Worm (Caenorhabditis elegans): ENCODE data around the gene Y71H2AM.29.
"Not testable (repeated sequence)": the region's sequence is repeated elsewhere in the genome, so short reads cannot be mapped to it uniquely, and the experiment has no call there.

Gene Y71H2AM.29

ce11 chrIII:2869512-2869911, 36.9 kb downstream of the Y71H2AM.29 start:
- TF ChIP-seq ztf-23 (GFP tag; IDR thresholded peaks at IDR 0.05) (no peak), ztf-29 (GFP tag; IDR thresholded peaks at IDR 0.05) (no peak), tab-1 (GFP tag; IDR thresholded peaks at IDR 0.05) (no peak), flt-1 (GFP tag; IDR thresholded peaks at IDR 0.05) (no peak), ref-1 (GFP tag; conservative IDR thresholded peaks at IDR 0.05) (no peak), cog-1 (tag; optimal IDR thresholded peaks at IDR 0.05) (no peak), klf-2 (GFP tag; conservative IDR thresholded peaks at IDR 0.05) (no peak), T22C8.4 (GFP tag; IDR thresholded peaks at IDR 0.05) (no peak), med-1 (GFP tag; optimal IDR thresholded peaks at IDR 0.05; ENCODE audit: insufficient read depth) (no peak)

- no peak for TF ChIP-seq ztf-29 (GFP tag; IDR thresholded peaks at IDR 0.05)
Measured at ce11 chrIII:2870228-2870627, 37.6 kb downstream of the Y71H2AM.29 start.

- TF ChIP-seq T22C8.4 (GFP tag; IDR thresholded peaks at IDR 0.05) (no peak), ref-1 (GFP tag; conservative IDR thresholded peaks at IDR 0.05) (no peak), klf-2 (GFP tag; conservative IDR thresholded peaks at IDR 0.05) (no peak), cog-1 (tag; optimal IDR thresholded peaks at IDR 0.05) (no peak), med-1 (GFP tag; optimal IDR thresholded peaks at IDR 0.05; ENCODE audit: insufficient read depth) (no peak), tab-1 (GFP tag; IDR thresholded peaks at IDR 0.05) (no peak), flt-1 (GFP tag; IDR thresholded peaks at IDR 0.05) (no peak), ztf-23 (GFP tag; IDR thresholded peaks at IDR 0.05) (no peak), ztf-29 (GFP tag; IDR thresholded peaks at IDR 0.05) (no peak)
Measured at ce11 chrIII:2871817-2872216, 39.2 kb downstream of the Y71H2AM.29 start.

DNA sequence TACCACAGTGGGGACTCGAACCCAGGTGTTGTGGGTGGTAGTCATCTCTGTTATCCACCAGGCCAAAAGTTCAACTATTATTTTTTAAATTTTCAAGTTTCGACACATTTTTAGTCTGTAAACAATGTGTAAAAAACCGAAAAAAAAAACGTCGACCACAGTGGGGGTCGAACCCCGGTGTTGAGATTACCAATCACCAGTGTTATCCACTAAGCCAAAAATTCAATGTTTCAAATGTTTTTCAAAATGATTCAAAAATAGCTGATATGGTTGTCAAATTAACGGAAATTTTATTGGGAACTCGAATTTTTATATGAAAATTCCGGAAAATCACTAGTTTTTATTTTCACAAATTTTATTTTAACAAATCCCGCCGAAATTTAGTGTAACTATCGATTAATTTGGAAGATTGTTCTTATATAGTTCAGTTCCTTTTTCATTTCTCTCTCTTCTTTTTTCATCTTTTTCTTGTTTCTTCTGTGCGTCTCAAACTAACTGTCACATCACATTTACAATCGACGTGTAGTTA, 40.6 kb downstream of the Y71H2AM.29 start:
- TF ChIP-seq T22C8.4 (GFP tag; IDR thresholded peaks at IDR 0.05) (no peak), cog-1 (tag; optimal IDR thresholded peaks at IDR 0.05) (no peak), med-1 (GFP tag; optimal IDR thresholded peaks at IDR 0.05; ENCODE audit: insufficient read depth) (no peak), klf-2 (GFP tag; conservative IDR thresholded peaks at IDR 0.05) (no peak), ztf-23 (GFP tag; IDR thresholded peaks at IDR 0.05) (no peak)

DNA sequence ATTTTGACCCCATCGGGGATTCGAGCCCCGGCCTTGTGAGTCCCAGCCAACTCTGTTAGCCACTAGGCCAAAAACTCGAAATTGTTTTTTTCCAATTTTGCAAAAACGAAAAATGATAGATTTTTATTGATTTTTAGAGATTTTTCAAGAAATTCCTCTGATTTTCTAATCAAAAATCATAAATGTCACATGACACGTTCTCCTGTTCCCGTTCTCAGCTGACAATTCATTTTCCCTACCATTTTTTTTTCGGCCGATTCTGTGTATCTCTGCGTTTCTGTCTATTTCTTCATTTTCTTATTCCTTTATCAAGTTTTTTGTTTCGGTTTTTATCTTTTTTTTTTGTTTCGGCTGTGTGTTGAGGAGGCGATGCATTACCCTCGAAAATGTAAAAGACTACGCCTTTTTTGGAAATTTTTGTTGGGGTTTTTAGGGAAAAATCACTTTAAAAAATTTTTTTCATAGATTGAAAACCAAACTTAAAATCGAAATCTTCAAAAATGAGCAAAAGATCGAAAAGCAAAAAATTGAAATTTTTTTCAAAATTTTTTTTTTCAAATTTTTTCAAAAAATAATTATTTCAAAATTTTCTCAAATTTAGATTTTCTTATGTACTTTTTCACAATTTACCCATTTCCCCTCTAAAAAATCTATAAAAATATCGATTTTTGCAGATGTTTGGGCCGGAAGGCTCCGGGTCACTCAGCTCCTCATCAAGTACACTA, 41.7 kb downstream of the Y71H2AM.29 start, which contains the start of gene klf-1:
klf-1 (plus strand) TSS at position 675 of the 725 bp plus-strand sequence.
- no peak for TF ChIP-seq tab-1 (GFP tag; IDR thresholded peaks at IDR 0.05)
- TF ChIP-seq cog-1 (tag; optimal IDR thresholded peaks at IDR 0.05), result no peak
- TF ChIP-seq ref-1 (GFP tag; conservative IDR thresholded peaks at IDR 0.05), result no peak
- no peak for TF ChIP-seq med-1 (GFP tag; optimal IDR thresholded peaks at IDR 0.05; ENCODE audit: insufficient read depth)
- TF ChIP-seq klf-2 (GFP tag; conservative IDR thresholded peaks at IDR 0.05), result no peak
- no peak for TF ChIP-seq ztf-29 (GFP tag; IDR thresholded peaks at IDR 0.05)
- TF ChIP-seq T22C8.4 (GFP tag; IDR thresholded peaks at IDR 0.05), result no peak
- TF ChIP-seq flt-1 (GFP tag; IDR thresholded peaks at IDR 0.05), result no peak
- no peak for TF ChIP-seq ztf-23 (GFP tag; IDR thresholded peaks at IDR 0.05)

ce11 chrIII:2875946-2876345, 43.4 kb downstream of the Y71H2AM.29 start:
- TF ChIP-seq ref-1 (GFP tag; conservative IDR thresholded peaks at IDR 0.05), result no peak
- no peak for TF ChIP-seq klf-2 (GFP tag; conservative IDR thresholded peaks at IDR 0.05)
- TF ChIP-seq T22C8.4 (GFP tag; IDR thresholded peaks at IDR 0.05), result no peak

- TF ChIP-seq flt-1 (GFP tag; IDR thresholded peaks at IDR 0.05) (no peak), med-1 (GFP tag; optimal IDR thresholded peaks at IDR 0.05; ENCODE audit: insufficient read depth) (no peak), klf-2 (GFP tag; conservative IDR thresholded peaks at IDR 0.05) (no peak), ztf-23 (GFP tag; IDR thresholded peaks at IDR 0.05) (no peak), tab-1 (GFP tag; IDR thresholded peaks at IDR 0.05) (no peak), T22C8.4 (GFP tag; IDR thresholded peaks at IDR 0.05) (no peak), ztf-29 (GFP tag; IDR thresholded peaks at IDR 0.05) (no peak), ref-1 (GFP tag; conservative IDR thresholded peaks at IDR 0.05) (no peak), cog-1 (tag; optimal IDR thresholded peaks at IDR 0.05) (no peak)
Measured at ce11 chrIII:2879703-2880102, 47.1 kb downstream of the Y71H2AM.29 start.

ce11 chrIII:2881117-2881516, 48.5 kb downstream of the Y71H2AM.29 start:
- TF ChIP-seq ref-1 (GFP tag; conservative IDR thresholded peaks at IDR 0.05) (no peak), ztf-29 (GFP tag; IDR thresholded peaks at IDR 0.05) (no peak), klf-2 (GFP tag; conservative IDR thresholded peaks at IDR 0.05) (no peak), flt-1 (GFP tag; IDR thresholded peaks at IDR 0.05) (no peak), T22C8.4 (GFP tag; IDR thresholded peaks at IDR 0.05) (no peak), ztf-23 (GFP tag; IDR thresholded peaks at IDR 0.05) (no peak), med-1 (GFP tag; optimal IDR thresholded peaks at IDR 0.05; ENCODE audit: insufficient read depth) (no peak), cog-1 (tag; optimal IDR thresholded peaks at IDR 0.05) (no peak), tab-1 (GFP tag; IDR thresholded peaks at IDR 0.05) (no peak)

DNA sequence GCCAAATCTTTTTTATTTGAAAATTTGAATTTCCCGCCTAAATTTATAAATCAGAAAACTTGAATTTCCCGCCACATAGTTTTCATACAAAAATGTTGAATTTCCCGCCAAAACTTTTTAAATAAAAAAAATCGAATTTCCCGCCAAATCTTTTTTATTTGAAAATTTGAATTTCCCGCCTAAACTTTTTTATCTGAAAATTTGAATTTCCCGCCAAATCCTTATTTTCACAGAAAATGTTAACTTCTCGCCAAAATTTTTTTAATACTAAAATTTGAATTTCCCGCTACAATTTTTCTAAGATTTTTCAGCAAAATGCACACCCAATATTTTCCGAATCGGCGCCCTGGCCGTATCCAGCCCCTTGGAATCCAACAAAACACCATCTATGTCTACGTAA, 49.4 kb downstream of the Y71H2AM.29 start, which contains the start of gene F56F11.2:
F56F11.2 (plus strand) TSS at position 301 of the 400 bp plus-strand sequence.
- TF ChIP-seq tab-1 (GFP tag; IDR thresholded peaks at IDR 0.05); ztf-23 (GFP tag; IDR thresholded peaks at IDR 0.05); cog-1 (tag; optimal IDR thresholded peaks at IDR 0.05): not testable (repeated sequence)
